Fruit fly (Drosophila melanogaster): ENCODE results near the gene dtn.

dtn gene

DNA sequence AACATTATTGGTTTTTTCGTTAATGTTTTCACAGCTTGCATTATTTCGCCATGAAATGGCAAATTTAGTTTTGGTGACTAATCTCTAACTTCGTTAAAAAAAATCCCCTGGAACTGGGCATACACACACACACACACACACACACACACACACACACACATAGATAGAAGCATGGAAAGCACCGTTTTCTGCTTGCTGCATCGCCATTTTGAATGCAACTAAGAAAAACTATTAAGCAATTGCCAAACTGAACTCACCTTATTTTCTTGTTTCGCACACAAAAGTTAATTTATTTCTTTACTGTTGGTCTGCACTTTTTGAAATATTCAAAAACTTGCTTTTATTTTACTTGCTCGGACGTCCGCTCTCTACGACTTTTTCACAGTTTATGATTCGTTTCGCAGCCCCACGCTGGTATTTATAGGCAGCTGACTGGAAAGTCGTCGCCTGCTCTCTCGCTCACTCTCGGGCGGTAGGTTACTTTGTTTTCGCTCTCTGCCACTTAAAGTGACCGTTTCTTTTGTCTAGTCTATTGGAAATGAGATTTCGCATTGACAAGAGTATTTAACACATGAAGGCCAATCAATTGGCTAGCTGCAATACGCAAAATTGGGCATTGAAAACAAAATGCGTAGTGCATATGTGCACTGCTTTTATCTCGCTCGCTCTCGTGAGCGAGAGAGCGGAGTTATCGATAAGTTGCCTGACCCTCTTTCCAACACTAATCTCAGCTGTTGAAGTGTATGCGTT, 53.6 kb downstream of the dtn start:
- TF ChIP-seq CG17806 (tag; optimal IDR thresholded peaks at IDR 0.05) (no peak), CG8159 (tag; optimal IDR thresholded peaks at IDR 0.05) (peak; percentile 26), D1 (tag; optimal IDR thresholded peaks at IDR 0.05) (no peak), CG4496 (GFP tag; IDR thresholded peaks at IDR 0.05) (0 out of 3 replicates have a peak, but pooled peaks have one; percentile 15), CG9948 (tag; optimal IDR thresholded peaks at IDR 0.05) (no peak)

DNA sequence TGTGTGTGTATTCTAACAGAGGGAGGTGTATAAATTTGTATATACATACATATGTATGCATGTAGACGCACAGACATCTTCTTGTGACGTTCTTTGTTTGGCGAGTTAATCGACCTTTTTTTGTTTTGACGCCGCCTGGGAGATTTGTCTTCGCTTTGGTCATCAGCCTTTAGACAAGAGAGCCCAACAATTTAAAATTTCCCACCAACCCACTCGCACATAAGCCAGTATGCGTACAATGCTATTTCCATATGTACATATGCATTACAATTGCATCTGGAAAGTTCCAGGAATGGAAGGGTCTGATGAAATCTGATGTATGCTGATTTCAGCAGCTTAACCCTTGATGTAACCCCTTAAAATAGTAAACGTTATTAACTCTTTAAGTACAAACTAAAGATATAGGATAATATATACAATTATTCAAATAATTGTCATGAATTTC, 54.2 kb downstream of the dtn start, which contains the start of gene Ubi-p5E:
Ubi-p5E (minus strand) TSS at position 19 of the 445 bp plus-strand sequence.
- TF ChIP-seq CG12605 (GFP tag; IDR thresholded peaks at IDR 0.05) (0 out of 2 replicates have a peak, but pooled peaks have one; percentile 14), EcR (GFP tag; optimal IDR thresholded peaks at IDR 0.05) (peak; percentile 90), CG4496 (GFP tag; IDR thresholded peaks at IDR 0.05) (0 out of 3 replicates have a peak, but pooled peaks have one; percentile 38), CG17806 (tag; optimal IDR thresholded peaks at IDR 0.05) (no peak)

DNA sequence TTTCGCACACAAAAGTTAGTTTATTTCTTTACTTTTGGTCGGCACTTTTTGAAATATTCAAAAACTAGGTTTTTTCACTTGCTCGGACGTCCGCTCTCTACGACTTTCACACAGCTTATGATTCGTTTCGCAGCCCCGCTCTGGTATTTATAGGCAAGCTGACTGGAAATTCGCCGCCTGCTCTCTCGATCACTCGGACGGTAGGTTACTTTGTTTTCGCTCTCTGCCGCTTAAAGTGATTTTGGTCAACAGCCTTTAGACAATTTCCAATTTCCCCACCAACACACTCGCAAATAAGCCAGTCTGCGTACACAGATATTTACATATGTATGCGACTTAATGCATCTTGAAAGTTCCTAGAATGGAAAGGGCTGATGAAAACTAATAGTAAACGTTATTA, 58.0 kb downstream of the dtn start, which contains the start of gene CG11700:
CG11700 (minus strand) TSS at position 106 of the 400 bp plus-strand sequence.
- TF ChIP-seq Ets98B (GFP tag; IDR thresholded peaks at IDR 0.05) = peak; percentile 33; the same call in 1 of the 2 replicates
- 0 out of 2 replicates have a peak, but pooled peaks have one; percentile 19 for TF ChIP-seq CG12605 (GFP tag; IDR thresholded peaks at IDR 0.05)
- no peak for TF ChIP-seq Snoo (tag; optimal IDR thresholded peaks at IDR 0.05)
- TF ChIP-seq CG8301 (tag; optimal IDR thresholded peaks at IDR 0.05) = no peak
- TF ChIP-seq D1 (tag; optimal IDR thresholded peaks at IDR 0.05) = no peak
- TF ChIP-seq CG9948 (tag; optimal IDR thresholded peaks at IDR 0.05) = no peak
- TF ChIP-seq EcR (GFP tag; optimal IDR thresholded peaks at IDR 0.05) = peak; percentile 64
- no peak for TF ChIP-seq CG32121 (GFP tag; IDR thresholded peaks at IDR 0.05)
- TF ChIP-seq Pif1A (GFP tag; optimal IDR thresholded peaks at IDR 0.05) = no peak
- TF ChIP-seq CG14655 (GFP tag; optimal IDR thresholded peaks at IDR 0.05) = no peak
- no peak for TF ChIP-seq CG10348 (GFP tag; IDR thresholded peaks at IDR 0.05)
- no peak for TF ChIP-seq CG15710 (tag; optimal IDR thresholded peaks at IDR 0.05)
- TF ChIP-seq CG17806 (tag; optimal IDR thresholded peaks at IDR 0.05) = no peak
- no peak for TF ChIP-seq CG13204 (GFP tag; optimal IDR thresholded peaks at IDR 0.05)
- no peak for TF ChIP-seq Pif1B (GFP tag; optimal IDR thresholded peaks at IDR 0.05)
- no peak for TF ChIP-seq CG34367 (tag; optimal IDR thresholded peaks at IDR 0.05)
- TF ChIP-seq CG8159 (tag; optimal IDR thresholded peaks at IDR 0.05) = no peak
- no peak for TF ChIP-seq rn (GFP tag; IDR thresholded peaks at IDR 0.05)
- TF ChIP-seq CG4496 (GFP tag; IDR thresholded peaks at IDR 0.05) = 0 out of 3 replicates have a peak, but pooled peaks have one; percentile 31

All from whole organism, pupa.